Fruit fly (Drosophila melanogaster) whole organism, embryonic: ENCODE results near the gene tra.

Source experiments
- ATbp ChIP-seq: fragments of 200-800 bp; sonication (Bioruptor generic); optimal IDR thresholded peaks from 2 replicates; lab custom pipeline; 2017; ENCODE audit warnings: missing biosample characterization, mild to moderate bottlenecking, missing genetic modification characterization, missing genetic modification reagents
- BtbVII ChIP-seq: fragments of 200-800 bp; sonication (Bioruptor generic); optimal IDR thresholded peaks from 3 replicates; lab custom pipeline; 2017; ENCODE audit warnings: missing biosample characterization, mild to moderate bottlenecking, missing genetic modification characterization
- CG11093 ChIP-seq: fragments of 200-800 bp; sonication (Bioruptor generic); IDR thresholded peaks from 3 replicates; pipeline ENCODE4 v1.3.6; 2022; ENCODE audit warnings: missing biosample characterization, missing genetic modification characterization
- CG11695 ChIP-seq: fragments of 200-800 bp; sonication (Bioruptor generic); IDR thresholded peaks from 3 replicates; pipeline ENCODE4 v1.3.6; 2022; ENCODE audit warnings: missing biosample characterization, missing genetic modification characterization
- CG12155 ChIP-seq: fragments of 200-800 bp; sonication (Bioruptor generic); optimal IDR thresholded peaks from 3 replicates; lab custom pipeline; 2016; ENCODE audit warnings: missing biosample characterization, missing genetic modification characterization
- CG13624 ChIP-seq: fragments of 200-800 bp; sonication (Bioruptor generic); optimal IDR thresholded peaks from 2 replicates; lab custom pipeline; 2016; ENCODE audit warnings: missing biosample characterization, missing genetic modification characterization
- CG14860 ChIP-seq: fragments of 200-800 bp; sonication (Bioruptor generic); IDR thresholded peaks from 3 replicates; pipeline ENCODE4 v1.3.6; 2022; ENCODE audit warnings: missing biosample characterization, missing genetic modification characterization; ENCODE audit not compliant: partially characterized antibody
- CG1603 ChIP-seq: fragments of 200-800 bp; sonication (Bioruptor generic); optimal IDR thresholded peaks from 2 replicates; lab custom pipeline; 2019; ENCODE audit warnings: missing biosample characterization, mild to moderate bottlenecking, missing genetic modification characterization, moderate library complexity
- CG17829 ChIP-seq: fragments of 200-800 bp; optimal IDR thresholded peaks from 2 replicates; lab custom pipeline; 2019; ENCODE audit warnings: missing biosample characterization, mild to moderate bottlenecking, missing genetic modification characterization, moderate library complexity
- CG30403 ChIP-seq: fragments of 200-800 bp; sonication (Bioruptor generic); optimal IDR thresholded peaks from 3 replicates; lab custom pipeline; 2016; ENCODE audit warnings: missing biosample characterization, missing genetic modification characterization
- CG31224 ChIP-seq: fragments of 200-800 bp; sonication (Bioruptor generic); IDR thresholded peaks from 2 replicates; pipeline ENCODE4 v1.3.6; 2022; ENCODE audit warnings: missing biosample characterization, missing genetic modification characterization
- CG3407 ChIP-seq: fragments of 200-800 bp; sonication (Bioruptor generic); optimal IDR thresholded peaks from 2 replicates; lab custom pipeline; 2018; ENCODE audit warnings: missing biosample characterization, mild to moderate bottlenecking, missing genetic modification characterization
- CG4360 ChIP-seq: fragments of 200-800 bp; sonication (Bioruptor generic); IDR thresholded peaks from 2 replicates; pipeline ENCODE4 v1.3.6; 2022; ENCODE audit warnings: missing biosample characterization, missing genetic modification characterization
- CG4424 ChIP-seq: fragments of 200-800 bp; sonication (Bioruptor generic); optimal IDR thresholded peaks from 3 replicates; lab custom pipeline; 2016; ENCODE audit warnings: missing biosample characterization, missing genetic modification characterization
- CG7357 ChIP-seq: fragments of 200-800 bp; sonication (Bioruptor generic); IDR thresholded peaks from 3 replicates; pipeline ENCODE4 v1.3.6; 2022; ENCODE audit warnings: missing biosample characterization, missing genetic modification characterization
- CG7745 ChIP-seq: fragments of 200-800 bp; sonication (Bioruptor generic); optimal IDR thresholded peaks from 2 replicates; lab custom pipeline; 2018; ENCODE audit warnings: missing biosample characterization, mild to moderate bottlenecking, missing genetic modification characterization, moderate library complexity
- CG7928 ChIP-seq: fragments of 200-800 bp; sonication (Bioruptor generic); optimal IDR thresholded peaks from 2 replicates; lab custom pipeline; 2017; ENCODE audit warnings: missing biosample characterization, mild to moderate bottlenecking, missing genetic modification characterization
- CG9609 ChIP-seq: fragments of 200-800 bp; sonication (Bioruptor generic); optimal IDR thresholded peaks from 3 replicates; lab custom pipeline; 2016; ENCODE audit warnings: missing biosample characterization, missing genetic modification characterization
- CG9876 ChIP-seq: fragments of 200-800 bp; sonication (Bioruptor generic); optimal IDR thresholded peaks from 2 replicates; lab custom pipeline; 2016; ENCODE audit warnings: missing biosample characterization, missing genetic modification characterization
- CrebB ChIP-seq: fragments of 200-800 bp; sonication (Bioruptor generic); optimal IDR thresholded peaks from 3 replicates; lab custom pipeline; 2018; ENCODE audit warnings: missing biosample characterization, mild to moderate bottlenecking, missing genetic modification characterization
- Dip3 ChIP-seq: fragments of 200-800 bp; sonication (Bioruptor generic); optimal IDR thresholded peaks from 3 replicates; lab custom pipeline; 2016; ENCODE audit warnings: missing biosample characterization, missing genetic modification characterization
- E2f1 ChIP-seq: fragments of 200-800 bp; sonication (Bioruptor generic); IDR thresholded peaks from 2 replicates; pipeline ENCODE4 v1.3.6; 2022; ENCODE audit warnings: missing biosample characterization, missing genetic modification characterization
- ERR ChIP-seq: fragments of 200-800 bp; sonication (Bioruptor generic); optimal IDR thresholded peaks from 2 replicates; lab custom pipeline; 2016; ENCODE audit warnings: missing biosample characterization, missing genetic modification characterization
- Fer1 ChIP-seq: fragments of 200-800 bp; sonication (Bioruptor generic); optimal IDR thresholded peaks from 2 replicates; lab custom pipeline; 2017; ENCODE audit warnings: missing biosample characterization, mild to moderate bottlenecking, missing genetic modification characterization
- GATAe ChIP-seq: fragments of 200-800 bp; sonication (Bioruptor generic); conservative IDR thresholded peaks from 2 replicates; pipeline ENCODE4 v1.3.6; 2022; ENCODE audit warnings: missing biosample characterization, missing genetic modification characterization
- HmgZ ChIP-seq: fragments of 200-800 bp; sonication (Bioruptor generic); optimal IDR thresholded peaks from 2 replicates; lab custom pipeline; 2018; ENCODE audit warnings: missing biosample characterization, mild to moderate bottlenecking, missing genetic modification characterization
- MESR4 ChIP-seq: fragments of 200-800 bp; sonication (Bioruptor generic); optimal IDR thresholded peaks from 2 replicates; lab custom pipeline; 2018; ENCODE audit warnings: missing biosample characterization, mild to moderate bottlenecking, missing genetic modification characterization, moderate library complexity
- NK7.1 ChIP-seq: fragments of 200-800 bp; sonication (Bioruptor generic); optimal IDR thresholded peaks from 3 replicates; lab custom pipeline; 2016; ENCODE audit warnings: missing biosample characterization, missing genetic modification characterization
- Nf-YC ChIP-seq: fragments of 200-800 bp; optimal IDR thresholded peaks from 3 replicates; lab custom pipeline; 2019; ENCODE audit warnings: missing biosample characterization, mild to moderate bottlenecking, missing genetic modification characterization, moderate library complexity
- Tbp ChIP-seq: fragments of >200 bp; optimal IDR thresholded peaks from 2 replicates; lab custom pipeline; 2018; ENCODE audit warnings: missing biosample characterization, missing genetic modification characterization
- aop ChIP-seq: fragments of 200-800 bp; sonication (Bioruptor generic); IDR thresholded peaks from 2 replicates; pipeline ENCODE4 v1.3.6; 2022; ENCODE audit warnings: missing biosample characterization, missing genetic modification characterization
- ara ChIP-seq: fragments of 200-800 bp; sonication (Bioruptor generic); IDR thresholded peaks from 2 replicates; pipeline ENCODE4 v1.3.6; 2022; ENCODE audit warnings: missing biosample characterization, missing genetic modification characterization
- bab2 ChIP-seq: fragments of 200-800 bp; sonication (Bioruptor generic); optimal IDR thresholded peaks from 2 replicates; lab custom pipeline; 2016; ENCODE audit warnings: missing biosample characterization, missing genetic modification characterization
- chn ChIP-seq: fragments of 200-800 bp; sonication (Bioruptor generic); optimal IDR thresholded peaks from 2 replicates; lab custom pipeline; 2016; ENCODE audit warnings: missing biosample characterization, missing genetic modification characterization
- cwo ChIP-seq: fragments of 200-800 bp; sonication (Bioruptor generic); optimal IDR thresholded peaks from 3 replicates; lab custom pipeline; 2017; ENCODE audit warnings: missing biosample characterization, missing genetic modification characterization, mild to moderate bottlenecking, moderate library complexity, missing genetic modification reagents
- dimm ChIP-seq: fragments of 200-800 bp; sonication (Bioruptor generic); IDR thresholded peaks from 2 replicates; pipeline ENCODE4 v1.3.6; 2022; ENCODE audit warnings: missing biosample characterization, missing genetic modification characterization
- gsb ChIP-seq: fragments of 200-800 bp; sonication (Bioruptor generic); IDR thresholded peaks from 2 replicates; pipeline ENCODE4 v1.3.6; 2022; ENCODE audit warnings: missing biosample characterization, missing genetic modification characterization
- gt ChIP-seq: fragments of 200-800 bp; sonication (Bioruptor generic); IDR thresholded peaks from 2 replicates; pipeline ENCODE4 v1.3.6; 2022; ENCODE audit warnings: missing biosample characterization, missing genetic modification characterization
- hkb ChIP-seq, 2 experiments: fragments of 200-800 bp in 1 of 2; fragments of >200 bp in 1 of 2; sonication (Bioruptor generic) in 1 of 2; IDR thresholded peaks in 1 of 2; optimal IDR thresholded peaks in 1 of 2; 2 replicates each; pipeline versions ENCODE4 v1.3.6 to Lab custom; 2017 to 2022; ENCODE audit warnings: missing biosample characterization in 1 of 2, missing genetic modification characterization in 1 of 2
- jigr1 ChIP-seq: fragments of 200-800 bp; sonication (Bioruptor generic); IDR thresholded peaks from 3 replicates; pipeline ENCODE4 v1.3.6; 2022; ENCODE audit warnings: missing biosample characterization, missing genetic modification characterization
- jing ChIP-seq: fragments of 200-800 bp; sonication (Bioruptor generic); optimal IDR thresholded peaks from 2 replicates; lab custom pipeline; 2018; ENCODE audit warnings: missing biosample characterization, mild to moderate bottlenecking, missing genetic modification characterization
- kah ChIP-seq: fragments of 200-800 bp; sonication (Bioruptor generic); optimal IDR thresholded peaks from 2 replicates; lab custom pipeline; 2018; ENCODE audit warnings: missing biosample characterization, mild to moderate bottlenecking, missing genetic modification characterization
- klu ChIP-seq: fragments of 200-800 bp; sonication (Bioruptor generic); IDR thresholded peaks from 2 replicates; pipeline ENCODE4 v1.3.6; 2022; ENCODE audit warnings: missing biosample characterization, missing genetic modification characterization
- mld ChIP-seq: fragments of 200-800 bp; sonication (Bioruptor generic); IDR thresholded peaks from 3 replicates; pipeline ENCODE4 v1.3.6; 2022; ENCODE audit warnings: missing biosample characterization, missing genetic modification characterization; ENCODE audit not compliant: partially characterized antibody
- pho ChIP-seq: fragments of 200-800 bp; sonication (Bioruptor generic); optimal IDR thresholded peaks from 2 replicates; lab custom pipeline; 2016; ENCODE audit warnings: missing biosample characterization, missing genetic modification characterization
- ranshi ChIP-seq: fragments of 200-800 bp; sonication (Bioruptor generic); IDR thresholded peaks from 2 replicates; pipeline ENCODE4 v1.3.6; 2022; ENCODE audit warnings: missing biosample characterization, missing genetic modification characterization
- scrt ChIP-seq: fragments of 200-800 bp; sonication (Bioruptor generic); optimal IDR thresholded peaks from 2 replicates; lab custom pipeline; 2018; ENCODE audit warnings: missing biosample characterization, mild to moderate bottlenecking, missing genetic modification characterization, moderate library complexity
- seq ChIP-seq: fragments of 200-800 bp; sonication (Bioruptor generic); IDR thresholded peaks from 2 replicates; pipeline ENCODE4 v1.3.6; 2022; ENCODE audit warnings: missing biosample characterization, missing genetic modification characterization
- slou ChIP-seq: fragments of 200-800 bp; sonication (Bioruptor generic); optimal IDR thresholded peaks from 3 replicates; lab custom pipeline; 2016; ENCODE audit warnings: missing biosample characterization, missing genetic modification characterization
- slp2 ChIP-seq: fragments of 200-800 bp; sonication (Bioruptor generic); optimal IDR thresholded peaks from 2 replicates; lab custom pipeline; 2016; ENCODE audit warnings: missing biosample characterization, missing genetic modification characterization
- tgo ChIP-seq: fragments of 200-800 bp; sonication (Bioruptor generic); IDR thresholded peaks from 3 replicates; pipeline ENCODE4 v1.3.6; 2022; ENCODE audit warnings: missing biosample characterization, missing genetic modification characterization
- toy ChIP-seq: fragments of 200-800 bp; sonication (Bioruptor generic); IDR thresholded peaks from 2 replicates; pipeline ENCODE4 v1.3.6; 2022; ENCODE audit warnings: missing biosample characterization, missing genetic modification characterization

Gene tra

dm6 chr3L:16609120-16609519, 18.3 kb upstream of the tra start, which contains the start of gene CG4098 (continued):
- TF ChIP-seq CG9876, result peak; percentile 26
- peak; percentile 56 for TF ChIP-seq ranshi
- no peak for TF ChIP-seq mld (GFP tag; lab: Robert Waterston, UW)
- TF ChIP-seq NK7.1 (GFP tag; lab: Kevin White, UChicago), result no peak
- no peak for TF ChIP-seq CG4424 (GFP tag; lab: Kevin White, UChicago)
- TF ChIP-seq CG4360 (GFP tag; lab: Robert Waterston, UW), result no peak
- TF ChIP-seq BtbVII, result no peak
- TF ChIP-seq pho (GFP tag; lab: Kevin White, UChicago), result peak; percentile 58
- TF ChIP-seq CG1603 (tag; lab: Kevin White, UChicago), result peak; percentile 75
- peak; percentile 31 for TF ChIP-seq ATbp (GFP tag; lab: Kevin White, UChicago)
- no peak for TF ChIP-seq toy (GFP tag; lab: Robert Waterston, UW)
- no peak for TF ChIP-seq dimm (GFP tag; lab: Robert Waterston, UW)
- TF ChIP-seq bab2 (GFP tag; lab: Kevin White, UChicago), result peak; percentile 59
- peak; percentile 45 for TF ChIP-seq CG9609
- TF ChIP-seq ara, result no peak; the same call in 1 of the 2 replicates
- TF ChIP-seq slou, result no peak
- TF ChIP-seq E2f1 (GFP tag; lab: Robert Waterston, UW), result peak; percentile 52; the same call in 1 of the 2 replicates
- TF ChIP-seq aop (GFP tag; lab: Robert Waterston, UW), result no peak
- TF ChIP-seq hkb (optimal IDR thresholded peaks at IDR 0.05; lab: Kevin White, UChicago), result no peak
- TF ChIP-seq hkb (GFP tag; IDR thresholded peaks at IDR 0.05; lab: Robert Waterston, UW), result 0 out of 2 replicates have a peak, but pooled peaks have one; percentile 34
- no peak for TF ChIP-seq kah (GFP tag; lab: Kevin White, UChicago)
- TF ChIP-seq CG30403 (GFP tag; lab: Kevin White, UChicago), result peak; percentile 64
- no peak for TF ChIP-seq klu (GFP tag; lab: Robert Waterston, UW)
- peak; percentile 59 for TF ChIP-seq CG13624 (GFP tag; lab: Kevin White, UChicago)
- no peak for TF ChIP-seq CG11093 (GFP tag; lab: Robert Waterston, UW)
- TF ChIP-seq gsb (GFP tag; lab: Robert Waterston, UW), result no peak
- peak; percentile 58 for TF ChIP-seq CG12155 (GFP tag; lab: Kevin White, UChicago)
- peak; percentile 45 for TF ChIP-seq CG17829 (tag; lab: Kevin White, UChicago)
- peak; percentile 14 for TF ChIP-seq Nf-YC
- TF ChIP-seq CG7745 (tag; lab: Kevin White, UChicago), result no peak
- no peak; the same call in 1 of the 2 replicates for TF ChIP-seq seq
- no peak for TF ChIP-seq scrt (GFP tag; lab: Kevin White, UChicago)
- TF ChIP-seq Fer1, result peak; percentile 51
- peak; percentile 2 for TF ChIP-seq CrebB (tag; lab: Kevin White, UChicago)
- TF ChIP-seq cwo (GFP tag; lab: Kevin White, UChicago), result peak; percentile 39
- TF ChIP-seq slp2 (GFP tag; lab: Kevin White, UChicago), result no peak
- TF ChIP-seq ERR, result peak; percentile 39
- TF ChIP-seq CG7928, result peak; percentile 35
- TF ChIP-seq CG14860, result no peak
- TF ChIP-seq CG7357, result peak; percentile 37; the same call in 1 of the 3 replicates
- no peak for TF ChIP-seq CG11695
- TF ChIP-seq chn (GFP tag; lab: Kevin White, UChicago), result peak; percentile 46
- TF ChIP-seq HmgZ (tag; lab: Kevin White, UChicago), result peak; percentile 79
- TF ChIP-seq Tbp (GFP tag; lab: Kevin White, UChicago), result no peak
- no peak for TF ChIP-seq gt (GFP tag; lab: Robert Waterston, UW)
- TF ChIP-seq Dip3 (GFP tag; lab: Kevin White, UChicago), result peak; percentile 55
- TF ChIP-seq jigr1 (GFP tag; lab: Robert Waterston, UW), result no peak
- TF ChIP-seq GATAe (GFP tag; lab: Robert Waterston, UW), result no peak
- peak; percentile 69 for TF ChIP-seq tgo (GFP tag; lab: Robert Waterston, UW)
- TF ChIP-seq jing (GFP tag; lab: Kevin White, UChicago), result no peak
- TF ChIP-seq CG3407 (GFP tag; lab: Kevin White, UChicago), result no peak
- TF ChIP-seq CG31224, result peak; percentile 30; the same call in 1 of the 2 replicates
- TF ChIP-seq MESR4, result peak; percentile 33
